Worm (Caenorhabditis elegans) whole organism, young adult: ENCODE data around the gene F56F11.2.
A peak's percentile ranks its signal among the peaks of the same experiment; 100 is the strongest.

Source experiments
- B0261.1 ChIP-seq: sonication (generic microtip); optimal IDR thresholded peaks from 2 replicates; lab custom pipeline; 2016; ENCODE audit warnings: mild to moderate bottlenecking, missing genetic modification characterization, moderate library complexity, missing compliant biosample characterization
- F23B12.7 ChIP-seq: sonication (generic microtip); optimal IDR thresholded peaks from 2 replicates; lab custom pipeline; 2017; ENCODE audit warnings: missing genetic modification characterization, mild to moderate bottlenecking, missing compliant biosample characterization, antibody characterized with exemption, moderate library complexity; ENCODE audit not compliant: insufficient read depth
- F37B4.10 ChIP-seq: fragments of 200-800 bp; sonication (Bioruptor generic); IDR thresholded peaks from 2 replicates; pipeline ENCODE4 v1.3.6; 2022; ENCODE audit warnings: missing genetic modification characterization, missing compliant biosample characterization
- F49E8.2 ChIP-seq: sonication (generic microtip); optimal IDR thresholded peaks from 3 replicates; lab custom pipeline; 2017; ENCODE audit warnings: missing genetic modification characterization, mild to moderate bottlenecking, missing compliant biosample characterization, antibody characterized with exemption, moderate library complexity; ENCODE audit not compliant: insufficient read depth
- F52B5.7 ChIP-seq: sonication (generic microtip); optimal IDR thresholded peaks from 2 replicates; lab custom pipeline; 2016; ENCODE audit warnings: mild to moderate bottlenecking, missing genetic modification characterization, missing compliant biosample characterization
- F57C9.4 ChIP-seq: sonication (generic microtip); optimal IDR thresholded peaks from 2 replicates; lab custom pipeline; 2017; ENCODE audit warnings: mild to moderate bottlenecking, missing genetic modification characterization, missing compliant biosample characterization
- T07F8.4 ChIP-seq: sonication (generic microtip); optimal IDR thresholded peaks from 2 replicates; lab custom pipeline; 2016; ENCODE audit warnings: mild to moderate bottlenecking, missing genetic modification characterization, moderate library complexity, missing compliant biosample characterization
- Y79H2A.3 ChIP-seq: fragments of 200-800 bp; sonication (Bioruptor generic); conservative IDR thresholded peaks from 2 replicates; pipeline ENCODE4 v1.3.6; 2022; ENCODE audit warnings: missing genetic modification reagents, missing genetic modification characterization, missing compliant biosample characterization
- Y95B8A.8 ChIP-seq: fragments of 200-800 bp; sonication (Bioruptor generic); IDR thresholded peaks from 2 replicates; pipeline ENCODE4 v1.3.6; 2022; ENCODE audit warnings: missing genetic modification reagents, missing genetic modification characterization, missing compliant biosample characterization
- aptf-2 ChIP-seq: fragments of 200-800 bp; sonication (Bioruptor generic); conservative IDR thresholded peaks from 2 replicates; pipeline ENCODE4 v1.3.6; 2022; ENCODE audit warnings: missing genetic modification reagents, missing genetic modification characterization, missing compliant biosample characterization
- athp-1 ChIP-seq: sonication (generic microtip); optimal IDR thresholded peaks from 2 replicates; lab custom pipeline; 2017; ENCODE audit warnings: mild to moderate bottlenecking, missing genetic modification characterization, missing compliant biosample characterization
- attf-5 ChIP-seq: fragments of 200-800 bp; sonication (Bioruptor generic); optimal IDR thresholded peaks from 2 replicates; lab custom pipeline; 2018; ENCODE audit warnings: mild to moderate bottlenecking, missing genetic modification characterization, missing compliant biosample characterization
- attf-6 ChIP-seq: fragments of 200-800 bp; sonication (Bioruptor generic); IDR thresholded peaks from 2 replicates; pipeline ENCODE4 v1.3.6; 2022; ENCODE audit warnings: missing genetic modification reagents, missing genetic modification characterization, missing compliant biosample characterization
- bed-2 ChIP-seq: fragments of 200-800 bp; sonication (Bioruptor generic); IDR thresholded peaks from 2 replicates; pipeline ENCODE4 v1.3.6; 2022; ENCODE audit warnings: missing genetic modification reagents, missing genetic modification characterization, missing compliant biosample characterization
- cebp-1 ChIP-seq, 2 experiments: fragments of 200-800 bp in 1 of 2; sonication (Bioruptor generic) in 1 of 2; sonication (generic microtip) in 1 of 2; IDR thresholded peaks in 1 of 2; optimal IDR thresholded peaks in 1 of 2; 2 replicates each; pipeline versions ENCODE4 v1.3.6 to Lab custom; 2017 to 2022; ENCODE audit warnings: missing compliant biosample characterization in 2 of 2, missing genetic modification characterization in 2 of 2, mild to moderate bottlenecking in 1 of 2, missing genetic modification reagents in 1 of 2, moderate library complexity in 1 of 2
- ceh-27 ChIP-seq: fragments of 200-800 bp; sonication (Bioruptor generic); optimal IDR thresholded peaks from 2 replicates; lab custom pipeline; 2018; ENCODE audit warnings: mild to moderate bottlenecking, missing genetic modification characterization, moderate library complexity, missing compliant biosample characterization
- ceh-40 ChIP-seq: fragments of 200-800 bp; sonication (Bioruptor generic); IDR thresholded peaks from 2 replicates; pipeline ENCODE4 v1.3.6; 2022; ENCODE audit warnings: missing genetic modification characterization, missing compliant biosample characterization
- chd-7 ChIP-seq: sonication (generic microtip); optimal IDR thresholded peaks from 2 replicates; lab custom pipeline; 2016; ENCODE audit warnings: mild to moderate bottlenecking, missing genetic modification characterization, moderate library complexity, missing compliant biosample characterization
- die-1 ChIP-seq: sonication (generic microtip); optimal IDR thresholded peaks from 2 replicates; lab custom pipeline; 2016; ENCODE audit warnings: missing genotype, mild to moderate bottlenecking, missing genetic modification characterization, missing compliant biosample characterization
- dox-1 ChIP-seq: fragments of 200-800 bp; sonication (Bioruptor generic); IDR thresholded peaks from 2 replicates; pipeline ENCODE4 v1.3.6; 2022; ENCODE audit warnings: missing genetic modification reagents, missing genetic modification characterization, missing compliant biosample characterization
- dpff-1 ChIP-seq: sonication (generic microtip); optimal IDR thresholded peaks from 2 replicates; lab custom pipeline; 2017; ENCODE audit warnings: mild to moderate bottlenecking, missing genetic modification characterization, missing compliant biosample characterization
- egl-18 ChIP-seq: fragments of 200-800 bp; sonication (Bioruptor generic); IDR thresholded peaks from 2 replicates; pipeline ENCODE4 v1.3.6; 2022; ENCODE audit warnings: missing genetic modification reagents, missing genetic modification characterization, missing compliant biosample characterization
- egrh-3 ChIP-seq: fragments of 200-800 bp; sonication (Bioruptor generic); IDR thresholded peaks from 2 replicates; pipeline ENCODE4 v1.3.6; 2022; ENCODE audit warnings: missing genetic modification reagents, missing genetic modification characterization, missing compliant biosample characterization
- hsf-1 ChIP-seq: fragments of 200-800 bp; sonication (Bioruptor generic); IDR thresholded peaks from 2 replicates; pipeline ENCODE4 v1.3.6; 2022; ENCODE audit warnings: missing genetic modification reagents, missing genetic modification characterization, missing compliant biosample characterization
- lin-26 ChIP-seq: fragments of 200-800 bp; sonication (Bioruptor generic); IDR thresholded peaks from 2 replicates; pipeline ENCODE4 v1.3.6; 2022; ENCODE audit warnings: missing genetic modification reagents, missing genetic modification characterization, missing compliant biosample characterization
- lin-40 ChIP-seq: sonication (generic microtip); optimal IDR thresholded peaks from 2 replicates; lab custom pipeline; 2016; ENCODE audit warnings: missing genetic modification characterization, mild to moderate bottlenecking, missing compliant biosample characterization, missing genotype, missing genetic modification reagents
- lir-1 ChIP-seq: fragments of 200-800 bp; sonication (Bioruptor generic); conservative IDR thresholded peaks from 2 replicates; pipeline ENCODE4 v1.3.6; 2022; ENCODE audit warnings: missing genetic modification reagents, missing genetic modification characterization, missing compliant biosample characterization
- mel-28 ChIP-seq: sonication (generic microtip); optimal IDR thresholded peaks from 2 replicates; lab custom pipeline; 2016; ENCODE audit warnings: borderline replicate concordance, mild to moderate bottlenecking, missing genetic modification characterization, missing compliant biosample characterization
- mxl-1 ChIP-seq: sonication (generic microtip); optimal IDR thresholded peaks from 2 replicates; lab custom pipeline; 2016; ENCODE audit warnings: missing genetic modification characterization, missing compliant biosample characterization
- nfyb-1 ChIP-seq: fragments of 200-800 bp; sonication (Bioruptor generic); IDR thresholded peaks from 2 replicates; pipeline ENCODE4 v1.3.6; 2022; ENCODE audit warnings: missing genetic modification reagents, missing genetic modification characterization, missing compliant biosample characterization
- nhr-120 ChIP-seq: fragments of 200-800 bp; sonication (Bioruptor generic); IDR thresholded peaks from 2 replicates; pipeline ENCODE4 v1.3.6; 2022; ENCODE audit warnings: missing genetic modification characterization, missing compliant biosample characterization
- nhr-179 ChIP-seq: sonication (generic microtip); optimal IDR thresholded peaks from 2 replicates; lab custom pipeline; 2016; ENCODE audit warnings: mild to moderate bottlenecking, missing genetic modification characterization, missing compliant biosample characterization
- nhr-80 ChIP-seq: sonication (generic microtip); optimal IDR thresholded peaks from 2 replicates; lab custom pipeline; 2016; ENCODE audit warnings: missing genetic modification characterization, missing compliant biosample characterization
- rcor-1 ChIP-seq: fragments of 200-800 bp; sonication (Bioruptor generic); IDR thresholded peaks from 2 replicates; pipeline ENCODE4 v1.3.6; 2022; ENCODE audit warnings: missing genetic modification reagents, missing genetic modification characterization, missing compliant biosample characterization
- rpc-1 ChIP-seq, 2 experiments: fragments of 150-350 bp in 1 of 2; sonication (generic microtip) in 1 of 2; optimal IDR thresholded peaks; 2 replicates each; lab custom pipeline; 2014 to 2018; ENCODE audit warnings: missing biosample characterization in 1 of 2, missing genetic modification characterization in 1 of 2, missing genetic modification reagents in 1 of 2, missing genotype in 1 of 2
- snpc-1.1 ChIP-seq: sonication (generic microtip); optimal IDR thresholded peaks from 2 replicates; lab custom pipeline; 2017; ENCODE audit warnings: missing genetic modification characterization, mild to moderate bottlenecking, missing compliant biosample characterization, antibody characterized with exemption, moderate library complexity, missing genotype, missing genetic modification reagents; ENCODE audit not compliant: insufficient read depth
- somi-1 ChIP-seq: fragments of 200-800 bp; sonication (Bioruptor generic); optimal IDR thresholded peaks from 2 replicates; lab custom pipeline; 2018; ENCODE audit warnings: mild to moderate bottlenecking, missing genetic modification characterization, missing compliant biosample characterization
- tbp1 ChIP-seq: fragments of 200-800 bp; sonication (Bioruptor generic); optimal IDR thresholded peaks from 2 replicates; lab custom pipeline; 2018; ENCODE audit warnings: mild to moderate bottlenecking, missing genetic modification characterization, missing compliant biosample characterization
- tbx-9 ChIP-seq: sonication (generic microtip); optimal IDR thresholded peaks from 2 replicates; lab custom pipeline; 2016; ENCODE audit warnings: borderline replicate concordance, missing genetic modification characterization, inconsistent platforms, missing compliant biosample characterization
- unc-130 ChIP-seq: sonication (generic microtip); optimal IDR thresholded peaks from 2 replicates; lab custom pipeline; 2016; ENCODE audit warnings: missing genetic modification reagents, missing genetic modification characterization, missing compliant biosample characterization
- zfh-2 ChIP-seq: fragments of 200-800 bp; sonication (Bioruptor generic); conservative IDR thresholded peaks from 2 replicates; pipeline ENCODE4 v1.3.6; 2022; ENCODE audit warnings: missing genetic modification reagents, missing genetic modification characterization, missing compliant biosample characterization
- ztf-25 ChIP-seq: fragments of 200-800 bp; sonication (Bioruptor generic); IDR thresholded peaks from 2 replicates; pipeline ENCODE4 v1.3.6; 2022; ENCODE audit warnings: missing genetic modification reagents, missing genetic modification characterization, missing compliant biosample characterization
- ztf-26 ChIP-seq: sonication (generic microtip); optimal IDR thresholded peaks from 2 replicates; lab custom pipeline; 2017; ENCODE audit warnings: missing genetic modification characterization, missing compliant biosample characterization
- ztf-6 ChIP-seq: fragments of 200-800 bp; sonication (Bioruptor generic); IDR thresholded peaks from 2 replicates; pipeline ENCODE4 v1.3.6; 2022; ENCODE audit warnings: missing genetic modification reagents, missing genetic modification characterization, missing compliant biosample characterization

F56F11.2 gene

DNA sequence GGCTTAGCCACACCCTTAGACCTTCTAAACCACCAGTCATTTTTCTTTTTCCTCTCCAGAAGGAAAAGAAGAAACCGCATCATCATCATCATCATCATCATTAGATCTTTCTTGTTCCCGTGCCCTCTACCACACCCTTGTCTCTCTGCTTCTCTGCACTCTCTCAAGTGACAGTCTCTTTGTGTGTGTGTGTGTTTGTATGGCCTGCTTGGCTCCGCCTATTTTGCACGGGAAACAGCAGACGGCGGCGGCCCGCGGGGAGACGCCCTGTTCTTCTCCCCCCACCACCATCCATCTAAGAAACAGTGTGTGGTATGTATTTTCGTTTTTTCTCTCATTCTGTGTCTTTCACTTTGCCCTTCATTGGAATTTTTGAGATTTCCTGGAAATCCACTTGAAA, 10.3 kb upstream of the F56F11.2 start:
- TF ChIP-seq somi-1 (GFP tag; lab: Kevin White, UChicago) (peak; percentile 84), attf-5 (GFP tag; lab: Kevin White, UChicago) (peak; percentile 38), bed-2 (GFP tag; lab: Robert Waterston, UW) (no peak), F23B12.7 (no peak), athp-1 (tag; lab: Kevin White, UChicago) (no peak), ceh-40 (GFP tag; lab: Robert Waterston, UW) (no peak), attf-6 (no peak), F52B5.7 (tag; lab: Kevin White, UChicago) (no peak), die-1 (tag; lab: Kevin White, UChicago) (peak; percentile 3), nhr-80 (peak; percentile 71), Y95B8A.8 (GFP tag; lab: Robert Waterston, UW) (no peak), egl-18 (GFP tag; lab: Robert Waterston, UW) (no peak), rcor-1 (GFP tag; lab: Robert Waterston, UW) (no peak), Y79H2A.3 (GFP tag; lab: Robert Waterston, UW) (no peak), egrh-3 (GFP tag; lab: Robert Waterston, UW) (peak; percentile 52; the same call in 1 of the 2 replicates), ceh-27 (GFP tag; lab: Kevin White, UChicago) (peak; percentile 60), zfh-2 (peak; percentile 76), F49E8.2 (no peak), tbp1 (GFP tag; lab: Kevin White, UChicago) (no peak), lir-1 (GFP tag; lab: Robert Waterston, UW) (no peak), unc-130 (GFP tag; lab: Kevin White, UChicago) (no peak), snpc-1.1 (tag; lab: Kevin White, UChicago) (no peak), mxl-1 (tag; lab: Kevin White, UChicago) (no peak), dpff-1 (tag; lab: Kevin White, UChicago) (no peak), nhr-120 (GFP tag; lab: Robert Waterston, UW) (no peak), tbx-9 (tag; lab: Kevin White, UChicago) (no peak), lin-26 (GFP tag; lab: Robert Waterston, UW) (peak; percentile 72), hsf-1 (GFP tag; lab: Robert Waterston, UW) (no peak), ztf-6 (no peak), rpc-1 (optimal IDR thresholded peaks at IDR 0.05; lab: Kevin White, UChicago) (no peak), rpc-1 (tag; optimal IDR thresholded peaks at IDR 0.05; lab: Kevin White, UChicago) (no peak), B0261.1 (tag; lab: Kevin White, UChicago) (no peak), lin-40 (peak; percentile 73), ztf-25 (GFP tag; lab: Robert Waterston, UW) (0 out of 2 replicates have a peak, but pooled peaks have one; percentile 46), cebp-1 (GFP tag; IDR thresholded peaks at IDR 0.05; lab: Robert Waterston, UW) (no peak), cebp-1 (tag; optimal IDR thresholded peaks at IDR 0.05; lab: Kevin White, UChicago) (peak; percentile 52), T07F8.4 (tag; lab: Kevin White, UChicago) (no peak), dox-1 (GFP tag; lab: Robert Waterston, UW) (peak; percentile 54; the same call in 1 of the 2 replicates), chd-7 (tag; lab: Kevin White, UChicago) (peak; percentile 17), nhr-179 (tag; lab: Kevin White, UChicago) (no peak), nfyb-1 (GFP tag; lab: Robert Waterston, UW) (0 out of 2 replicates have a peak, but pooled peaks have one; percentile 28), F37B4.10 (GFP tag; lab: Robert Waterston, UW) (no peak), ztf-26 (peak; percentile 76), mel-28 (no peak), F57C9.4 (tag; lab: Kevin White, UChicago) (no peak), aptf-2 (GFP tag; lab: Robert Waterston, UW) (no peak)
